Fruit fly (Drosophila melanogaster) whole organism, pupa: Measurements from ENCODE around the gene CG11360.

Experiments used
- CG10348 ChIP-seq: fragments of 200-800 bp; sonication (Bioruptor generic); IDR thresholded peaks from 2 replicates; pipeline ENCODE4 v1.3.6; 2022; ENCODE audit warnings: missing biosample characterization, missing genetic modification characterization
- CG12605 ChIP-seq: fragments of 200-800 bp; sonication (Bioruptor generic); IDR thresholded peaks from 2 replicates; pipeline ENCODE4 v1.3.6; 2022; ENCODE audit warnings: missing biosample characterization, missing genetic modification characterization
- CG13204 ChIP-seq: fragments of 200-800 bp; sonication (Bioruptor generic); optimal IDR thresholded peaks from 2 replicates; lab custom pipeline; 2018; ENCODE audit warnings: missing biosample characterization, mild to moderate bottlenecking, missing genetic modification characterization, moderate library complexity
- CG14655 ChIP-seq: fragments of 200-800 bp; sonication (Bioruptor generic); optimal IDR thresholded peaks from 3 replicates; lab custom pipeline; 2017; ENCODE audit warnings: mild to moderate bottlenecking, missing biosample characterization, missing genetic modification reagents, missing genetic modification characterization
- CG15710 ChIP-seq: fragments of 200-800 bp; sonication (Bioruptor generic); optimal IDR thresholded peaks from 2 replicates; lab custom pipeline; 2018; ENCODE audit warnings: missing biosample characterization, mild to moderate bottlenecking, missing genetic modification characterization, moderate library complexity
- CG17806 ChIP-seq: fragments of 200-800 bp; sonication (Bioruptor generic); optimal IDR thresholded peaks from 2 replicates; lab custom pipeline; 2018; ENCODE audit warnings: missing biosample characterization, mild to moderate bottlenecking, missing genetic modification characterization, moderate library complexity
- CG32121 ChIP-seq: fragments of 200-800 bp; sonication (Bioruptor generic); IDR thresholded peaks from 2 replicates; pipeline ENCODE4 v1.3.6; 2022; ENCODE audit warnings: missing biosample characterization, missing genetic modification characterization
- EcR ChIP-seq: fragments of 200-800 bp; sonication (Bioruptor generic); optimal IDR thresholded peaks from 3 replicates; lab custom pipeline; 2019; ENCODE audit warnings: missing biosample characterization, missing genetic modification characterization, mild to moderate bottlenecking, moderate library complexity, missing genetic modification reagents
- Ets98B ChIP-seq: fragments of 200-800 bp; sonication (Bioruptor generic); IDR thresholded peaks from 2 replicates; pipeline ENCODE4 v1.3.6; 2022; ENCODE audit warnings: missing biosample characterization, missing genetic modification characterization
- Pif1A ChIP-seq: fragments of 200-800 bp; sonication (Bioruptor generic); optimal IDR thresholded peaks from 3 replicates; lab custom pipeline; 2016; ENCODE audit warnings: missing biosample characterization, missing genetic modification characterization
- Pif1B ChIP-seq: fragments of 200-800 bp; sonication (Bioruptor generic); optimal IDR thresholded peaks from 3 replicates; lab custom pipeline; 2016; ENCODE audit warnings: missing biosample characterization, missing genetic modification characterization
- fd96Ca ChIP-seq: fragments of 200-800 bp; sonication (Bioruptor generic); IDR thresholded peaks from 3 replicates; pipeline ENCODE4 v1.3.6; 2022; ENCODE audit warnings: missing biosample characterization, missing genetic modification characterization

DNA sequence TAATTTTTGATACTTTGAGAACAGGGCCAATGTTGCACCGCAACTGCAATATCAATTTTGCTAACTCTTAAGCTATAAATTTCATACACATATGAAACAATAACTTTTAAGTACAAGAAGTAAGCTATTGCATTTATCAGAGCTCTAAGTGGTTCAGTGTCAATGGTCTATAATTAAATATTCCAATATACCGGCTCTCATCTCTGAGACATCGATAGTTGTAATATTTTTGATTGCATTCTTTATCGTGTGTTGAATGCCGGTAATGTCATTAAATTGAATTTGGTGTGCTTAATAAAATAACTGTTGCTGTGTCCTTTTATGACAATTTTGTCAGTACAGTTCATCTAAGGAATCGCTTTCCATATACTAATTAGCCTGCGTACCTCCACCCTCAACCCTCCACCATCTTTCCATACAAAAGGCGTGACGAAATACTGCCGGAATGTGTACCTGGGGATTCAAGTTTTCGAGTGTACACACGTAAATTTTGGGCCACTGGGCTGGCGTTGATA, at the start of gene CG11360:
- TF ChIP-seq Pif1A (GFP tag; lab: Kevin White, UChicago) (no peak), CG14655 (no peak), CG17806 (tag; lab: Kevin White, UChicago) (no peak), CG10348 (no peak), fd96Ca (GFP tag; lab: Robert Waterston, UW) (no peak), Pif1B (GFP tag; lab: Kevin White, UChicago) (no peak), CG12605 (GFP tag; lab: Robert Waterston, UW) (no peak), CG32121 (GFP tag; lab: Robert Waterston, UW) (no peak), EcR (GFP tag; lab: Kevin White, UChicago) (no peak), CG15710 (tag; lab: Kevin White, UChicago) (peak; percentile 18), CG13204 (GFP tag; lab: Kevin White, UChicago) (no peak), Ets98B (GFP tag; lab: Robert Waterston, UW) (no peak)
